Fruit fly (Drosophila melanogaster): ENCODE results near the gene Asciz.
A peak's percentile ranks its signal among the peaks of the same experiment; 100 is the strongest.

DNA sequence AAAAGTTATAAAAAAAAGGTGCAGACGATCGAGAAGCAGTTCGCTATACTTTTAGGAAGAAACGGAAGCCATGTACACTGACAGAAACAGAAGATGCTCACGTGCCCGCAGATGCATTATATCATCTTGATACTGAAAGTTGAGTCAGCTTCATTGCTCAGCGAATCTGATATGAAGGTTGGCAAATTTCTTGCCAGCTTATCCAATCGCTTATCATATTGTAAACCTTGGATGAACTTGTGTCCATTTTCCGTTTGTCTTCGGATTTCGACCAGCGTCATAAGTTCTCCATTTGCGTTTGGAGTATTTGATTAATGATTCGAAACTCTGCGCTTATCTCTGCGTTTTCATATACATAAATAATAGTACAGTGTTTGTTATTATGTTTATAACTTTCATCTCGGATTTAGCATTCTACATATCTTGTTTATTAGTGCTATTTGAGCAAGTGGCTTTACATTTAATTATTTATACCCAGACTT is 40.4 kb downstream of the Asciz start:
- peak; percentile 55 for TF ChIP-seq tj (GFP tag; optimal IDR thresholded peaks at IDR 0.05)
- TF ChIP-seq CG7101 (tag; optimal IDR thresholded peaks at IDR 0.05): no peak
- no peak for TF ChIP-seq CG11617 (GFP tag; optimal IDR thresholded peaks at IDR 0.05)
- TF ChIP-seq Hr96 (GFP tag; optimal IDR thresholded peaks at IDR 0.05): no peak
- no peak for TF ChIP-seq CG12768 (GFP tag; optimal IDR thresholded peaks at IDR 0.05)
- TF ChIP-seq kay (GFP tag; ENCODE audit: borderline replicate concordance): peak; percentile 60
- TF ChIP-seq Mnt (GFP tag; optimal IDR thresholded peaks at IDR 0.05): no peak
- no peak for TF ChIP-seq Crg-1 (GFP tag; optimal IDR thresholded peaks at IDR 0.05)
- no peak for TF ChIP-seq pad (GFP tag; optimal IDR thresholded peaks at IDR 0.05)
